Worm (Caenorhabditis elegans) whole organism, young adult: ENCODE data around the gene srd-29.

Source experiments
- F22D6.2 ChIP-seq: sonication (generic microtip); optimal IDR thresholded peaks from 2 replicates; lab custom pipeline; 2016; ENCODE audit warnings: mild to moderate bottlenecking, missing genetic modification characterization, missing compliant biosample characterization
- F23B12.7 ChIP-seq: sonication (generic microtip); optimal IDR thresholded peaks from 2 replicates; lab custom pipeline; 2017; ENCODE audit warnings: missing genetic modification characterization, mild to moderate bottlenecking, missing compliant biosample characterization, antibody characterized with exemption, moderate library complexity; ENCODE audit not compliant: insufficient read depth
- F33H1.4 ChIP-seq: fragments of 200-800 bp; sonication (Bioruptor generic); IDR thresholded peaks from 2 replicates; pipeline ENCODE4 v1.3.6; 2022; ENCODE audit warnings: missing genetic modification reagents, missing genetic modification characterization, missing compliant biosample characterization
- F49E8.2 ChIP-seq: sonication (generic microtip); optimal IDR thresholded peaks from 3 replicates; lab custom pipeline; 2017; ENCODE audit warnings: missing genetic modification characterization, mild to moderate bottlenecking, missing compliant biosample characterization, antibody characterized with exemption, moderate library complexity; ENCODE audit not compliant: insufficient read depth
- F52B5.7 ChIP-seq: sonication (generic microtip); optimal IDR thresholded peaks from 2 replicates; lab custom pipeline; 2016; ENCODE audit warnings: mild to moderate bottlenecking, missing genetic modification characterization, missing compliant biosample characterization
- F57A8.1 ChIP-seq: fragments of 200-800 bp; sonication (Bioruptor generic); optimal IDR thresholded peaks from 2 replicates; lab custom pipeline; 2018; ENCODE audit warnings: mild to moderate bottlenecking, missing genetic modification characterization, moderate library complexity, missing compliant biosample characterization
- K11D2.4 ChIP-seq: fragments of 200-800 bp; sonication (Bioruptor generic); IDR thresholded peaks from 2 replicates; pipeline ENCODE4 v1.3.6; 2022; ENCODE audit warnings: missing genetic modification reagents, missing genetic modification characterization, missing compliant biosample characterization
- T07F8.4 ChIP-seq: sonication (generic microtip); optimal IDR thresholded peaks from 2 replicates; lab custom pipeline; 2016; ENCODE audit warnings: mild to moderate bottlenecking, missing genetic modification characterization, moderate library complexity, missing compliant biosample characterization
- Y53F4B.3 ChIP-seq: fragments of 200-800 bp; sonication (Bioruptor generic); IDR thresholded peaks from 2 replicates; pipeline ENCODE4 v1.3.6; 2022; ENCODE audit warnings: missing genetic modification reagents, missing genetic modification characterization, missing compliant biosample characterization
- Y53G8AR.9 ChIP-seq: fragments of 200-800 bp; sonication (Bioruptor generic); conservative IDR thresholded peaks from 2 replicates; pipeline ENCODE4 v1.3.6; 2022; ENCODE audit warnings: missing genetic modification reagents, missing genetic modification characterization, missing compliant biosample characterization
- akir-1 ChIP-seq: fragments of 200-800 bp; sonication (Bioruptor generic); optimal IDR thresholded peaks from 2 replicates; lab custom pipeline; 2018; ENCODE audit warnings: mild to moderate bottlenecking, missing genetic modification characterization, moderate library complexity, missing compliant biosample characterization
- attf-3 ChIP-seq: fragments of 200-800 bp; sonication (Bioruptor generic); conservative IDR thresholded peaks from 2 replicates; pipeline ENCODE4 v1.3.6; 2022; ENCODE audit warnings: missing genetic modification reagents, missing genetic modification characterization, missing compliant biosample characterization
- attf-5 ChIP-seq: fragments of 200-800 bp; sonication (Bioruptor generic); optimal IDR thresholded peaks from 2 replicates; lab custom pipeline; 2018; ENCODE audit warnings: mild to moderate bottlenecking, missing genetic modification characterization, missing compliant biosample characterization
- ccch-3 ChIP-seq: fragments of 200-800 bp; sonication (Bioruptor generic); optimal IDR thresholded peaks from 2 replicates; lab custom pipeline; 2018; ENCODE audit warnings: mild to moderate bottlenecking, missing genetic modification characterization, missing compliant biosample characterization
- cebp-2 ChIP-seq: fragments of 200-800 bp; sonication (Bioruptor generic); IDR thresholded peaks from 2 replicates; pipeline ENCODE4 v1.3.6; 2022; ENCODE audit warnings: missing genetic modification characterization, missing compliant biosample characterization
- ceh-27 ChIP-seq: fragments of 200-800 bp; sonication (Bioruptor generic); optimal IDR thresholded peaks from 2 replicates; lab custom pipeline; 2018; ENCODE audit warnings: mild to moderate bottlenecking, missing genetic modification characterization, moderate library complexity, missing compliant biosample characterization
- ceh-79 ChIP-seq: sonication (generic microtip); optimal IDR thresholded peaks from 2 replicates; lab custom pipeline; 2017; ENCODE audit warnings: mild to moderate bottlenecking, missing genetic modification characterization, missing compliant biosample characterization
- dox-1 ChIP-seq: fragments of 200-800 bp; sonication (Bioruptor generic); IDR thresholded peaks from 2 replicates; pipeline ENCODE4 v1.3.6; 2022; ENCODE audit warnings: missing genetic modification reagents, missing genetic modification characterization, missing compliant biosample characterization
- hlh-12 ChIP-seq: sonication (generic microtip); optimal IDR thresholded peaks from 2 replicates; lab custom pipeline; 2016; ENCODE audit warnings: missing genetic modification characterization, missing compliant biosample characterization
- lag-1 ChIP-seq: fragments of 200-800 bp; sonication (Bioruptor generic); IDR thresholded peaks from 2 replicates; pipeline ENCODE4 v1.3.6; 2022; ENCODE audit warnings: missing genetic modification reagents, missing genetic modification characterization, missing compliant biosample characterization
- let-607 ChIP-seq, 2 experiments: fragments of 200-800 bp in 1 of 2; sonication (Bioruptor generic) in 1 of 2; sonication (generic microtip) in 1 of 2; optimal IDR thresholded peaks; 2 replicates each; lab custom pipeline; 2016 to 2018; ENCODE audit warnings: mild to moderate bottlenecking in 2 of 2, missing compliant biosample characterization in 2 of 2, missing genetic modification characterization in 2 of 2, moderate library complexity in 2 of 2, missing genotype in 1 of 2
- lin-26 ChIP-seq: fragments of 200-800 bp; sonication (Bioruptor generic); IDR thresholded peaks from 2 replicates; pipeline ENCODE4 v1.3.6; 2022; ENCODE audit warnings: missing genetic modification reagents, missing genetic modification characterization, missing compliant biosample characterization
- lin-35 ChIP-seq, 3 experiments: fragments of 150-350 bp in 2 of 3; sonication (generic microtip) in 1 of 3; optimal IDR thresholded peaks; 2 replicates each; lab custom pipeline; 2014 to 2018; ENCODE audit warnings: missing biosample characterization in 3 of 3, missing genetic modification characterization in 3 of 3, missing genetic modification reagents in 3 of 3
- lin-40 ChIP-seq: sonication (generic microtip); optimal IDR thresholded peaks from 2 replicates; lab custom pipeline; 2016; ENCODE audit warnings: missing genetic modification characterization, mild to moderate bottlenecking, missing compliant biosample characterization, missing genotype, missing genetic modification reagents
- lsl-1 ChIP-seq: fragments of 200-800 bp; sonication (Bioruptor generic); optimal IDR thresholded peaks from 2 replicates; lab custom pipeline; 2018; ENCODE audit warnings: mild to moderate bottlenecking, missing genetic modification characterization, moderate library complexity, missing compliant biosample characterization
- madf-6 ChIP-seq: fragments of 200-800 bp; sonication (Bioruptor generic); IDR thresholded peaks from 2 replicates; pipeline ENCODE4 v1.3.6; 2022; ENCODE audit warnings: missing genetic modification reagents, missing genetic modification characterization, missing compliant biosample characterization
- nfya-1 ChIP-seq: sonication (generic microtip); optimal IDR thresholded peaks from 2 replicates; lab custom pipeline; 2017; ENCODE audit warnings: antibody characterized with exemption, missing compliant biosample characterization, missing genetic modification characterization, borderline replicate concordance; ENCODE audit not compliant: insufficient read depth
- nhr-27 ChIP-seq: fragments of 200-800 bp; sonication (Bioruptor generic); optimal IDR thresholded peaks from 2 replicates; lab custom pipeline; 2018; ENCODE audit warnings: mild to moderate bottlenecking, missing genetic modification characterization, moderate library complexity, missing compliant biosample characterization
- repo-1 ChIP-seq: sonication (generic microtip); optimal IDR thresholded peaks from 2 replicates; lab custom pipeline; 2017; ENCODE audit warnings: mild to moderate bottlenecking, missing genetic modification characterization, missing compliant biosample characterization
- snpc-1.1 ChIP-seq: sonication (generic microtip); optimal IDR thresholded peaks from 2 replicates; lab custom pipeline; 2017; ENCODE audit warnings: missing genetic modification characterization, mild to moderate bottlenecking, missing compliant biosample characterization, antibody characterized with exemption, moderate library complexity, missing genotype, missing genetic modification reagents; ENCODE audit not compliant: insufficient read depth
- snpc-4 ChIP-seq, 5 experiments: fragments of 150-350 bp in 1 of 5; sonication (generic microtip) in 4 of 5; optimal IDR thresholded peaks; 2 replicates each; lab custom pipeline; 2014 to 2018; ENCODE audit warnings: missing genetic modification characterization in 5 of 5, missing biosample characterization in 3 of 5, antibody characterized with exemption in 2 of 5, mild to moderate bottlenecking in 2 of 5, missing compliant biosample characterization in 2 of 5, missing genotype in 2 of 5, moderate library complexity in 2 of 5, missing genetic modification reagents in 1 of 5
- sptf-2 ChIP-seq: fragments of 200-800 bp; sonication (Bioruptor generic); optimal IDR thresholded peaks from 2 replicates; lab custom pipeline; 2018; ENCODE audit warnings: mild to moderate bottlenecking, missing genetic modification characterization, missing compliant biosample characterization
- tbp1 ChIP-seq: fragments of 200-800 bp; sonication (Bioruptor generic); optimal IDR thresholded peaks from 2 replicates; lab custom pipeline; 2018; ENCODE audit warnings: mild to moderate bottlenecking, missing genetic modification characterization, missing compliant biosample characterization
- unc-62 ChIP-seq: fragments of 150-350 bp; optimal IDR thresholded peaks from 2 replicates; lab custom pipeline; 2014; ENCODE audit warnings: missing biosample characterization, missing genetic modification reagents, missing genetic modification characterization
- xnd-1 ChIP-seq: sonication (generic microtip); optimal IDR thresholded peaks from 2 replicates; lab custom pipeline; 2016; ENCODE audit warnings: missing genotype, missing genetic modification reagents, missing genetic modification characterization, missing compliant biosample characterization

srd-29 gene

DNA sequence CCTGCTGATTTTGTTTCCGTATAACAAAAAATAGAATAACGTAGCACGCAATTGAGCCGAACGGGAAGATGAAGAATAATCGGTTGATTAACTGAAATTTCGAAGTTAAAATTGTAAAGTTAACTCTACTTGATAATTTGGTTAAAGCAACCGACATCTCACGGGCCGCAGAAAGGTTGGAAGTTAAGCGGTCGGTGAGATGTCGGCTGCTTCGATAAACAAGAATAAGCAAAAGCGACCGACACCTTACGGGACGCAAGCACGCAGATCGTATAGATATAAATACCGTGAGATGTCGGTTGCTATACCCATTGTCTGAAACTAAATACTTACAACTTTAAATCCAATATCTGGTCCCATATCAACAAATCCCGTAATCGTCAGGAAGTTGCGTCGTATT lies 40.4 kb upstream of the srd-29 start:
- TF ChIP-seq snpc-1.1 (tag; lab: Kevin White, UChicago) (peak; percentile 59), F57A8.1 (GFP tag; lab: Kevin White, UChicago) (no peak), ceh-79 (tag; lab: Kevin White, UChicago) (no peak), sptf-2 (GFP tag; lab: Kevin White, UChicago) (no peak), snpc-4 (GFP tag; optimal IDR thresholded peaks at IDR 0.05; lab: Kevin White, UChicago) (no peak), snpc-4 (tag; optimal IDR thresholded peaks at IDR 0.05; lab: Kevin White, UChicago) (peak in 2 of 4 experiments; percentile 72 to 81)

DNA sequence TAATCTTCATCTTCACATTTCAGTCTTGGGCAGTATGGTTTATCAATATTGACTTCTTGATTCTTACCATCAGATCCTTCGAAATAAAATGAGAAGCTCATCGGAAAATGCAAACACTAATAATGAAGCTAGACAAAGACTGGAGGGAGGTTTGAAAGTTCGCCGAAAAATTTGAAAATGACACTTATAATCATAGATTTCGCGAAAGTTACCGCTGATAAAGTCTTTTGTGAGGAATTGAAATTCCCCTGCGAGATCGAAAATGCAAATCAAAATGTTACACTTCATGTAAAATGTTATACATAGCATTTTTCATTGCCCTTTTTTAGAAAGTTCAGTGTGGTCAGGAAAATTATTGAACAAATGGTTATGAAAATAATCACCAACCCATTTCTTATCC lies 37.3 kb upstream of the srd-29 start, which contains the start of gene C50E3.7:
C50E3.7 (minus strand) TSS at position 101 of the 400 bp plus-strand sequence.
- TF ChIP-seq tbp1 (GFP tag; lab: Kevin White, UChicago) (no peak), akir-1 (GFP tag; lab: Kevin White, UChicago) (no peak), F23B12.7 (tag; lab: Kevin White, UChicago) (no peak), ccch-3 (GFP tag; lab: Kevin White, UChicago) (no peak), nfya-1 (tag; lab: Kevin White, UChicago) (no peak), xnd-1 (tag; lab: Kevin White, UChicago) (no peak), sptf-2 (GFP tag; lab: Kevin White, UChicago) (no peak), Y53F4B.3 (GFP tag; lab: Robert Waterston, UW) (no peak), lin-35 (GFP tag; optimal IDR thresholded peaks at IDR 0.05; lab: Kevin White, UChicago) (no peak), dox-1 (GFP tag; lab: Robert Waterston, UW) (no peak), T07F8.4 (tag; lab: Kevin White, UChicago) (no peak), F22D6.2 (no peak), nhr-27 (tag; lab: Kevin White, UChicago) (no peak), F33H1.4 (no peak), lag-1 (GFP tag; lab: Robert Waterston, UW) (no peak), madf-6 (GFP tag; lab: Robert Waterston, UW) (no peak), unc-62 (GFP tag; lab: Kevin White, UChicago) (no peak)
- TF ChIP-seq, all 124 proteins: peak for 0

DNA sequence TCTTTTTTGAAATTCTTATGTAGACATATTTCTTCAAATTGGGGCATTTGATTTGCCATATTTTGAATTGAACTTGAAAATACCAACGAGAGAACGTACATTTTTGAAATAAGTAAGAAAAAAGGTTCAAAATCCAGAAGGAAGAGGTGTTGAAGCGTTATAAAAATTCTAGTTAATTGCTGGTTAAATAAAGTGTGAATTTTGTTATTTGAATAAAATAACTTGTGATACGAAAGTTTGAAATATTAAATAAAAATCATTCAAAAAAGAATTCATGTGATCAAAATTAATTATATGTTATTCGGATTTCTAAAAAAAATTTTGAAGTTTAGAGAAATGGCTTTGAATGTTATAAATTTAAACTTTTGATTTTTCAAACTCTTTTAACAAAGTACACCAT lies 35.4 kb upstream of the srd-29 start, which contains the start of gene C50E3.9:
C50E3.9 (minus strand) TSS at position 101 of the 400 bp plus-strand sequence.
- TF ChIP-seq F49E8.2 (tag; lab: Kevin White, UChicago) (no peak), lin-40 (tag; lab: Kevin White, UChicago) (no peak), lsl-1 (GFP tag; lab: Kevin White, UChicago) (no peak), lin-26 (GFP tag; lab: Robert Waterston, UW) (no peak), hlh-12 (tag; lab: Kevin White, UChicago) (no peak), attf-3 (no peak), attf-5 (GFP tag; lab: Kevin White, UChicago) (no peak), cebp-2 (no peak), K11D2.4 (GFP tag; lab: Robert Waterston, UW) (no peak), let-607 (tag; optimal IDR thresholded peaks at IDR 0.05; lab: Kevin White, UChicago) (no peak), Y53G8AR.9 (GFP tag; lab: Robert Waterston, UW) (no peak), repo-1 (no peak), F52B5.7 (tag; lab: Kevin White, UChicago) (no peak), xnd-1 (tag; lab: Kevin White, UChicago) (no peak), ceh-27 (GFP tag; lab: Kevin White, UChicago) (no peak), akir-1 (GFP tag; lab: Kevin White, UChicago) (no peak)
